Fruit fly (Drosophila melanogaster): ENCODE data around the gene CG13247.

- no peak for TF ChIP-seq CG8478 (optimal IDR thresholded peaks at IDR 0.05)
- TF ChIP-seq CTCF (optimal IDR thresholded peaks at IDR 0.05) = no peak
Observed at dm6 chr3L:20387038-20387842, 17.1 kb downstream of the CG13247 start.
